Fruit fly (Drosophila melanogaster) whole organism, pupa: ENCODE data around the gene AkhR.

Experiments
- CG10348 ChIP-seq: fragments of 200-800 bp; sonication (Bioruptor generic); IDR thresholded peaks from 2 replicates; pipeline ENCODE4 v1.3.6; 2022; ENCODE audit warnings: missing biosample characterization, missing genetic modification characterization
- CG12605 ChIP-seq: fragments of 200-800 bp; sonication (Bioruptor generic); IDR thresholded peaks from 2 replicates; pipeline ENCODE4 v1.3.6; 2022; ENCODE audit warnings: missing biosample characterization, missing genetic modification characterization
- CG13204 ChIP-seq: fragments of 200-800 bp; sonication (Bioruptor generic); optimal IDR thresholded peaks from 2 replicates; lab custom pipeline; 2018; ENCODE audit warnings: missing biosample characterization, mild to moderate bottlenecking, missing genetic modification characterization, moderate library complexity
- CG14655 ChIP-seq: fragments of 200-800 bp; sonication (Bioruptor generic); optimal IDR thresholded peaks from 3 replicates; lab custom pipeline; 2017; ENCODE audit warnings: mild to moderate bottlenecking, missing biosample characterization, missing genetic modification reagents, missing genetic modification characterization
- CG15710 ChIP-seq: fragments of 200-800 bp; sonication (Bioruptor generic); optimal IDR thresholded peaks from 2 replicates; lab custom pipeline; 2018; ENCODE audit warnings: missing biosample characterization, mild to moderate bottlenecking, missing genetic modification characterization, moderate library complexity
- CG17806 ChIP-seq: fragments of 200-800 bp; sonication (Bioruptor generic); optimal IDR thresholded peaks from 2 replicates; lab custom pipeline; 2018; ENCODE audit warnings: missing biosample characterization, mild to moderate bottlenecking, missing genetic modification characterization, moderate library complexity
- CG32121 ChIP-seq: fragments of 200-800 bp; sonication (Bioruptor generic); IDR thresholded peaks from 2 replicates; pipeline ENCODE4 v1.3.6; 2022; ENCODE audit warnings: missing biosample characterization, missing genetic modification characterization
- CG34367 ChIP-seq: fragments of 200-800 bp; sonication (Bioruptor generic); optimal IDR thresholded peaks from 2 replicates; lab custom pipeline; 2018; ENCODE audit warnings: missing biosample characterization, mild to moderate bottlenecking, missing genetic modification characterization
- CG4496 ChIP-seq: fragments of 200-800 bp; sonication (Bioruptor generic); IDR thresholded peaks from 3 replicates; pipeline ENCODE4 v1.3.6; 2022; ENCODE audit warnings: missing biosample characterization, missing genetic modification characterization
- CG8159 ChIP-seq: fragments of 200-800 bp; sonication (Bioruptor generic); optimal IDR thresholded peaks from 3 replicates; lab custom pipeline; 2018; ENCODE audit warnings: missing biosample characterization, mild to moderate bottlenecking, missing genetic modification characterization, moderate library complexity
- CG8301 ChIP-seq: fragments of 200-800 bp; sonication (Bioruptor generic); optimal IDR thresholded peaks from 2 replicates; lab custom pipeline; 2018; ENCODE audit warnings: missing biosample characterization, mild to moderate bottlenecking, missing genetic modification characterization
- CG9948 ChIP-seq: fragments of 200-800 bp; sonication (Bioruptor generic); optimal IDR thresholded peaks from 2 replicates; lab custom pipeline; 2018; ENCODE audit warnings: missing biosample characterization, mild to moderate bottlenecking, missing genetic modification characterization, moderate library complexity
- D1 ChIP-seq: fragments of 200-800 bp; sonication (Bioruptor generic); optimal IDR thresholded peaks from 2 replicates; lab custom pipeline; 2018; ENCODE audit warnings: missing biosample characterization, mild to moderate bottlenecking, missing genetic modification characterization, moderate library complexity
- EcR ChIP-seq: fragments of 200-800 bp; sonication (Bioruptor generic); optimal IDR thresholded peaks from 3 replicates; lab custom pipeline; 2019; ENCODE audit warnings: missing biosample characterization, missing genetic modification characterization, mild to moderate bottlenecking, moderate library complexity, missing genetic modification reagents
- Ets98B ChIP-seq: fragments of 200-800 bp; sonication (Bioruptor generic); IDR thresholded peaks from 2 replicates; pipeline ENCODE4 v1.3.6; 2022; ENCODE audit warnings: missing biosample characterization, missing genetic modification characterization
- Pif1A ChIP-seq: fragments of 200-800 bp; sonication (Bioruptor generic); optimal IDR thresholded peaks from 3 replicates; lab custom pipeline; 2016; ENCODE audit warnings: missing biosample characterization, missing genetic modification characterization
- Pif1B ChIP-seq: fragments of 200-800 bp; sonication (Bioruptor generic); optimal IDR thresholded peaks from 3 replicates; lab custom pipeline; 2016; ENCODE audit warnings: missing biosample characterization, missing genetic modification characterization
- Snoo ChIP-seq: fragments of 200-800 bp; sonication (Bioruptor generic); optimal IDR thresholded peaks from 3 replicates; lab custom pipeline; 2017; ENCODE audit warnings: missing biosample characterization, mild to moderate bottlenecking, missing genetic modification characterization, inconsistent platforms
- fd96Ca ChIP-seq: fragments of 200-800 bp; sonication (Bioruptor generic); IDR thresholded peaks from 3 replicates; pipeline ENCODE4 v1.3.6; 2022; ENCODE audit warnings: missing biosample characterization, missing genetic modification characterization
- gl ChIP-seq: fragments of 200-800 bp; sonication (Bioruptor generic); optimal IDR thresholded peaks from 2 replicates; lab custom pipeline; 2018; ENCODE audit warnings: missing biosample characterization, mild to moderate bottlenecking, missing genetic modification characterization
- rn ChIP-seq: fragments of 200-800 bp; sonication (Bioruptor generic); IDR thresholded peaks from 2 replicates; pipeline ENCODE4 v1.3.6; 2022; ENCODE audit warnings: missing biosample characterization, missing genetic modification characterization

The AkhR gene

DNA sequence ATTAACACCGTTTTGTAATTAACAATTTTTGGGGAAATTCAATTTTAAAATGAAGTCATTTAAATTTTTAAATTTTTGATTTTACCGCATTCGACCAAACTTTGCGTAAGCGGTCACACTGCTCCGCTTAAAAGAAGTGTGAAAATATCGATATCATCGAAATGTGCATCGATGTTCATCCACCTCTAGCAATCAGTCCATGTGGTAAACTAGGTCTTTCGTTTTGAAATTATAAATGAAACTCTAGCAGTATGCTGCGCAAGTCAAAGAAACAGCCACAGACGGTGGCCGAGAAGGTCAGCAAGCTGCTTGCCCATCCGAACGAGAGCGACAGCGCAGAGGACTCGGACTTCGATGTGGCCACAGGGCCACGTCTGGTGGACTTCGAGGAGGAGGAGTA, 1.5 kb upstream of the AkhR start, which contains the start of gene Aatf:
Gene Aatf, plus strand, starts transcription at position 166 of the 400 bp plus-strand sequence.
- TF ChIP-seq CG14655 (GFP tag; lab: Kevin White, UChicago) (no peak), Ets98B (GFP tag; lab: Robert Waterston, UW) (0 out of 2 replicates have a peak, but pooled peaks have one; percentile 6)
- TF ChIP-seq, all 21 proteins: peak for 1

DNA sequence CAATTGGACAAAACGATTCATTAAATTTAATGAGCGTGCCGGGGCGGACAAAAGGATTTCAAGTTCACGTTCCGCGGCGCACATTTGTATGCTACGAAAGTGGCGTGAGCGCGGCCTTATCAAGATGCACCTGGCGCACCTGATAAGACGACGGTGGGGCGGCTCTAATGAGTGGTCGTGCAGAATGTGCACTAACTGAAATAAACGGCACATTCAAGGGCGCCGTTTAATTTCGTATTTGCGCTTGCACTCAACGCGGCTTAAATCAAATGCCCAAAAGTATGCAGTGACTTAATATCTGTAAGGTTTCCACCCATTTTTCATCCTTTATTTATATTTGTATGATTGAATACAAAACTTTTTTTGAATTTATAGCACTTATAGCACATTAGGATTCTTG, 935 bp upstream of the AkhR start:
- TF ChIP-seq CG10348 (GFP tag; lab: Robert Waterston, UW) (no peak), Snoo (tag; lab: Kevin White, UChicago) (no peak), Ets98B (GFP tag; lab: Robert Waterston, UW) (no peak), CG13204 (GFP tag; lab: Kevin White, UChicago) (no peak), CG8159 (tag; lab: Kevin White, UChicago) (no peak), CG32121 (GFP tag; lab: Robert Waterston, UW) (no peak), Pif1A (GFP tag; lab: Kevin White, UChicago) (no peak), fd96Ca (GFP tag; lab: Robert Waterston, UW) (no peak), rn (GFP tag; lab: Robert Waterston, UW) (no peak), CG4496 (GFP tag; lab: Robert Waterston, UW) (no peak), CG8301 (tag; lab: Kevin White, UChicago) (no peak), CG14655 (GFP tag; lab: Kevin White, UChicago) (no peak), CG17806 (tag; lab: Kevin White, UChicago) (no peak)

DNA sequence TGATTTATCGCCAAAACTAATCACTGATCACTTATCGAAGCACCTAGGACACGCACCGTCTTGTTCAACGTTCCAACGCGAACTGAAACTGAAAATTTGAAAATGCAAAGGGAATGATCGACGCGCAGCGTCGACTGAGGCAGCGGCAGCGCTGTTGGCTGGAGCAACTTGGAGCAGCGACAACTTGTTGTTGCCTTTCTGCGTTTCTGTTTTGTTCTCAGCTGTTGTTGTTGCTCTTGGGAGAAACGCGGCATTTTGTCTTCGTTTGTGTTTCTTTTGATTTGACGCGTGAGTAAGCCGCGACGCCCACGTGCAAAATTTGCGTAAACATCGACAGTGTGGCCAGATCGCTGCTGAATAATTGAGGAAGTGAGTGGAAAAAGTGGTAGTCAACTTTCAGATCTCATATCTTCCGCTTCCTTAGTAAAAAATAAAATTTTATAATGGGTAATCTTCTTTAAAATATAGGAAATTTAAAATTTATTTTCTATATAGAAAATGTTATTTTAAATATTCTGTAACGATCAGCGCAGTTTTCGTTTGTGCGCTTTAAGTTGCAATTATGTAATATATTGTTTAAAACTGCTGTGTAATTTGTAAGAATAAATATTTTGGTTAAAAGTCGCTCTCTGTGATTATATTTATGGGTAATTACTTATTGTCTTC, 6.9 kb downstream of the AkhR start, which contains the start of gene Tsp:
Gene Tsp, minus strand, starts transcription at position 90 of the 666 bp plus-strand sequence.
- no peak for TF ChIP-seq D1 (tag; lab: Kevin White, UChicago)
- no peak for TF ChIP-seq CG10348 (GFP tag; lab: Robert Waterston, UW)
- peak; percentile 31 for TF ChIP-seq gl (tag; lab: Kevin White, UChicago)
- no peak for TF ChIP-seq rn (GFP tag; lab: Robert Waterston, UW)
- TF ChIP-seq Pif1A (GFP tag; lab: Kevin White, UChicago): no peak
- no peak for TF ChIP-seq CG17806 (tag; lab: Kevin White, UChicago)
- TF ChIP-seq EcR (GFP tag; lab: Kevin White, UChicago): peak; percentile 36
- no peak for TF ChIP-seq CG34367 (tag; lab: Kevin White, UChicago)
- no peak for TF ChIP-seq CG8301 (tag; lab: Kevin White, UChicago)
- TF ChIP-seq CG4496 (GFP tag; lab: Robert Waterston, UW): peak; percentile 63; the same call in 2 of the 3 replicates
- peak; percentile 39 for TF ChIP-seq CG13204 (GFP tag; lab: Kevin White, UChicago)
- TF ChIP-seq CG8159 (tag; lab: Kevin White, UChicago): peak; percentile 3
- peak; percentile 8 for TF ChIP-seq CG14655 (GFP tag; lab: Kevin White, UChicago)
- TF ChIP-seq fd96Ca (GFP tag; lab: Robert Waterston, UW): no peak
- TF ChIP-seq CG9948 (tag; lab: Kevin White, UChicago): no peak
- TF ChIP-seq CG15710 (tag; lab: Kevin White, UChicago): no peak
- TF ChIP-seq CG32121 (GFP tag; lab: Robert Waterston, UW): no peak
- no peak for TF ChIP-seq Pif1B (GFP tag; lab: Kevin White, UChicago)
- TF ChIP-seq Ets98B (GFP tag; lab: Robert Waterston, UW): no peak; the same call in 1 of the 2 replicates
- TF ChIP-seq Snoo (tag; lab: Kevin White, UChicago): no peak
- TF ChIP-seq CG12605 (GFP tag; lab: Robert Waterston, UW): peak; percentile 29; the same call in 1 of the 2 replicates

DNA sequence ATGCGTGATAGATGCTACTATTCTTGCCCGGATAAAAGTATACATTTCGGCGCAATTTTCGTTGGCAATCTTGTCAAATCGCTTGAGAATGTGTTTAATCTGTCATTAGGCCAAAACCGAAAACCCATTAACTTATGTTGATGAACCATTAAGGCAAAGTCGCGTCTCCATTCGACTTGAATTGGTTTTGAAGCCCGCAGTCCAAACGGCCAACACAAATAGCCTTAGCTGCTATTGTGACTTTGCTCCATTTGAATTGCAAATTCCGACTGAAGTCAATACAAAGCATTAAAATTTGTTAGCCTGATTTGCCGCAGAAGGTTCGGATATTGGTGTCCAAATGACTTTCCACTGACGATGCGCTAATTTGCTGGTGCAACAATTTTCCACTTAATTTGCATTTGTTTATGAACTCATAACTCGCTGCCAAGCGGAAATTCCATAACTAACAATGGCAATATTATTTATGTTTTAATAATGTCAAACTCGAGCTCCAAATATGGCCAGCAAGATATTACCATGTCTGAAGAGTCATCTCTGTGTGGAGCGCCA, 9.5 kb downstream of the AkhR start:
- TF ChIP-seq Ets98B (GFP tag; lab: Robert Waterston, UW) (no peak), CG8301 (tag; lab: Kevin White, UChicago) (no peak), CG34367 (tag; lab: Kevin White, UChicago) (no peak), CG8159 (tag; lab: Kevin White, UChicago) (no peak), CG13204 (GFP tag; lab: Kevin White, UChicago) (no peak), rn (GFP tag; lab: Robert Waterston, UW) (no peak), CG17806 (tag; lab: Kevin White, UChicago) (no peak), CG4496 (GFP tag; lab: Robert Waterston, UW) (no peak), gl (tag; lab: Kevin White, UChicago) (no peak), Pif1A (GFP tag; lab: Kevin White, UChicago) (no peak), CG12605 (GFP tag; lab: Robert Waterston, UW) (no peak), CG10348 (GFP tag; lab: Robert Waterston, UW) (no peak)

DNA sequence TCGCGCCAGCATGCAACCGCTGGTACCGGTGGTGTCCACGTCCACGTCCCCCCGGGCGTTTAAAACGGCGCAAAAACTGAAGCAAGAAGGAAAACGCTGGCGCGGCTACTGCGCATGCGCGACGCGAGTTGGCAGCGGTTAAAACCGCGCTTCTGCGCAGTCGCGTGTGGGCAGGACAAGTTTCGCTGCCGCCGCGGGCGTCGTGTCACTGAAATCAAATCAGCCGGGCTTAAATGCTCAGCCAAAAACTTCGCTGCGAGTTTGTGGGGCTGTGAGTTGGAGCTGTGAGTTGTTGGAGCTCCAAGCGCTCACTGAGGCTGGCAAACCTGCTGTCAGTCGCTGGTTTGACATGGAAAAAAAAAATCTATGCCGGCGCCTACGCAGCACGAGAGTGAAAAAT, 10.9 kb downstream of the AkhR start:
- TF ChIP-seq CG32121 (GFP tag; lab: Robert Waterston, UW) (no peak), CG12605 (GFP tag; lab: Robert Waterston, UW) (no peak), CG14655 (GFP tag; lab: Kevin White, UChicago) (no peak), Pif1B (GFP tag; lab: Kevin White, UChicago) (no peak), fd96Ca (GFP tag; lab: Robert Waterston, UW) (0 out of 3 replicates have a peak, but pooled peaks have one; percentile 18), D1 (tag; lab: Kevin White, UChicago) (no peak), rn (GFP tag; lab: Robert Waterston, UW) (no peak), CG8159 (tag; lab: Kevin White, UChicago) (no peak), EcR (GFP tag; lab: Kevin White, UChicago) (no peak), Pif1A (GFP tag; lab: Kevin White, UChicago) (no peak), CG13204 (GFP tag; lab: Kevin White, UChicago) (no peak), CG15710 (tag; lab: Kevin White, UChicago) (no peak), Snoo (tag; lab: Kevin White, UChicago) (no peak), gl (tag; lab: Kevin White, UChicago) (no peak), CG10348 (GFP tag; lab: Robert Waterston, UW) (no peak), CG17806 (tag; lab: Kevin White, UChicago) (no peak), CG4496 (GFP tag; lab: Robert Waterston, UW) (peak; percentile 55; the same call in 1 of the 3 replicates), Ets98B (GFP tag; lab: Robert Waterston, UW) (peak; percentile 14; the same call in 1 of the 2 replicates), CG34367 (tag; lab: Kevin White, UChicago) (no peak), CG8301 (tag; lab: Kevin White, UChicago) (no peak), CG9948 (tag; lab: Kevin White, UChicago) (no peak)
